Worm (Caenorhabditis elegans): ENCODE results near the gene dlat-1.

dlat-1 gene

DNA sequence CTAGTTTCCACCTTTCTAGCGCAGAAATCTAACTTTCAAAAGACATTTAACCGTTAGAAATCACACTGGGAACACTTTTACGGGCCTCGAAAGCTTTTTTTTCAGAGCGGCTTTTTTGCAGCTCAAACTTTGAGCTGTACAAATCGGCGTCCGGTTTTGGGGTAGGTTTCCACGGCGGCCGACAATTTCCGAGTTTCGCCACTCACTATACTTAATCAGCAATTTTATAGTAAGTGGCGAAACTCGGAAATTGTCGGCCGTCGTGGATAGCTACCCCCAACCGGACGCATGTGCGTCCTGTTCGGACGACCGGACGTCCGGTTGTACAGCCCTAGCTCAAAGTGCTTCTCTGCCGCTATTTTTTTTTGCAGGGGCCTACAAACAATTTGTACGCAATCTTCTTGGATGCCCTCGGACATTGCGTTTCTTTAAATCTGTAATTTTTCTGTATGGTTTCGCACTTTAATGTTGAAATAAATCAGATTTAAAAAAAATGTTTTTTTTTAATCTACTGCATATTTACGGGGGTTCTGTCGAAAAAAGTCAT lies 50.9 kb downstream of the dlat-1 start:
- TF ChIP-seq ztf-11 (tag; optimal IDR thresholded peaks at IDR 0.05) (no peak), ztf-4 (tag; optimal IDR thresholded peaks at IDR 0.05) (no peak)
